Fruit fly (Drosophila melanogaster): ENCODE measurements around the gene CG46462.
A peak's percentile ranks its signal among the peaks of the same experiment; 100 is the strongest.

Gene CG46462

DNA sequence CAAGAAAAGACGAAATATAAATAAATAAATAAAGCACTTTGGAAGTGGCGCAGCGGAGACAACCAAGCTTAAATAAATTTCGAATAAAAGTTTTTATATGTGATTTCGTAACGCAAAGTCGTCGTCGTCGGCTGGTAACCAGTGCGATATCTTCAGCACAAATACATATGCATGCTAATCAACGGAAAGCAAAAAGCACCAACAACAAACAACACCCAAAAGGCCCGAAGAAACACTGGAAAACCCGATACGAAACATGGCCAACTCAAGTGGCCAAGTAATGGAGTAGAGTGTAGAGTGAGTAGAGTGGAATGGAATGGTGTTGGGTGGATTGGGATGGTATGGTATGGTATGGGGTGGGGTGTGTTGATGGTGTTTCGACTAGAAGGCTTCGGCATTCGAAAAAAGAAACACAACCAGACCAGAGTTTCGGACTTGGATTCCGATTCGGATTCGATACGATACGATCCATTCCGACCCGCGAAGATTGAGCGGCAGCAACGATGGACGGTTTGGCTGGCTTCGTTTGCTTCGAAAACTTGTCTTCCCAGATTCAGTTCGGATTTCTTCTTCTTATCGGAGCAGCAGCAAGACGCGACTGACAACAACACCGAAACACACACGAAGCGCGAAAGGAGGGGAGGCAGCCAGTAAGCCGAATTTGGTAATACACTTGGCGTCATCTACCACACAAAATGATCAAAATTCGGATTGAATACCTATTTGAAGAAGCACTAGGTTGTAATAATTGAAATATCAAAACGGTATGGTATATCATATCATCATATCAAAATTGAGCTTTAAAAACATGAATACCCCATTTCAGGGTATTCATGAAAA is 28.7 kb upstream of the CG46462 start:
- TF ChIP-seq bab1 (GFP tag; optimal IDR thresholded peaks at IDR 0.05) (peak; percentile 54), CG7045 (GFP tag; optimal IDR thresholded peaks at IDR 0.05) (peak; percentile 11), CG7101 (tag; optimal IDR thresholded peaks at IDR 0.05) (peak; percentile 56), Hr96 (GFP tag; optimal IDR thresholded peaks at IDR 0.05) (no peak), Clk (GFP tag; optimal IDR thresholded peaks at IDR 0.05) (no peak), Crg-1 (GFP tag; optimal IDR thresholded peaks at IDR 0.05) (no peak), CG12768 (GFP tag; optimal IDR thresholded peaks at IDR 0.05) (peak; percentile 4), CG33017 (tag; optimal IDR thresholded peaks at IDR 0.05) (peak; percentile 40)

- TF ChIP-seq kay (GFP tag; ENCODE audit: borderline replicate concordance) = peak; percentile 76
- no peak for TF ChIP-seq bab1 (GFP tag; optimal IDR thresholded peaks at IDR 0.05)
Measured at dm6 chr3L:19903400-19903846, 28.1 kb upstream of the CG46462 start.

DNA sequence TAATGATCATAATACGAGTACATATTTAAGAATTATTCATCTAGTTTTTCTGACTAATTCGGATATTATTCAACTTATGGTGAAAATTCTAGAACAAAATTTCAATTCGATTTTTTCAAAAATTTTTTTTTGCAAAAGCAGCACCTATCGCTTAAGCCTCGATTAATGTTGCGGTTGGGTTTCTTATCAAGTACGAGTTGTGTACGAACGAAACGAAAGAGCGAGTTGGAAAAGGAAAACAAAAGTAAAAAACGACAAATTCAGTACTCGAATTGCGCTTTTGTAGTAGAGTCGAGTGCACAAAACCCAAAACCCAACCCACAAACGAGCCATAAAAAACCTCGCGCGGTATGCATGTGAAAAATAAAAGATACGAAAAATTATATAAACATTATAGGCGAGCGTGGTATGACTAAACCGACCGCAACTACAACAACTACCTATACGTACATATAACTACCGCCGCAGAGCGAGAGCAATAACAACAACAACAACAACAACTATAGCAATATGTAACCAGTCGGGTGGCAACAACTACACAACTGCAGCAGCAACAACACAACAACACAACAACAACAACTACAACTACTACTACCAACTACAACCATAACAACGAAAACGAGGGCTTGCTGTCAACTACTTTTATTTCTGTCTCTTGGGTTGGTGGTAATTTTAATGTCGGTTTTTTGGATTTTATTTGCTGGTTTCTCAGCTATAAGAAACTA is 26.9 kb upstream of the CG46462 start:
- TF ChIP-seq cic (GFP tag; optimal IDR thresholded peaks at IDR 0.05) (peak; percentile 44), Crg-1 (GFP tag; optimal IDR thresholded peaks at IDR 0.05) (no peak), CG14711 (tag; optimal IDR thresholded peaks at IDR 0.05) (no peak), CG11617 (GFP tag; optimal IDR thresholded peaks at IDR 0.05) (no peak), CG12768 (GFP tag; optimal IDR thresholded peaks at IDR 0.05) (peak; percentile 49), tj (GFP tag; optimal IDR thresholded peaks at IDR 0.05) (peak; percentile 57), kay (GFP tag; ENCODE audit: borderline replicate concordance) (peak; percentile 85)

DNA sequence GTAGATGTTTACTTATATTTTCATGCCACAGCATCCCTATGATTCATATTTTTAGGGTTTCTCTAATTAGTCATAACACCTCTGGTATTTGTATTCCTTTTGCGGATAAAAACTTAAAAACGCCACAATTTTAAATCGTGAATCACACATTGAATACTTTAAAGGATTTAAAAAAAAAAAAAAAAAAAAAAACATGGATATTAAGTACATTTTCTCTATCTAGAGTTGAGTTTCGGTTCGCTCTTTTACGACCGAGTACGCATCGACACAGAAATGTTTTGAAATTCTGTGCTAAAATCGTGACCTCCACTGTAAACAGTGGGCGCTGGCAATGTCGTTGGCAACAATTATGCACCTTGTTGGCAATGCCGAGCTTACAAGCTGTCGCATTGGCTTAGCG is 26.1 kb upstream of the CG46462 start:
- TF ChIP-seq bab1 (GFP tag; optimal IDR thresholded peaks at IDR 0.05) (no peak), CG7045 (GFP tag; optimal IDR thresholded peaks at IDR 0.05) (no peak), CG33017 (tag; optimal IDR thresholded peaks at IDR 0.05) (no peak), cnc (optimal IDR thresholded peaks at IDR 0.05) (no peak), CG12768 (GFP tag; optimal IDR thresholded peaks at IDR 0.05) (no peak), Mnt (GFP tag; optimal IDR thresholded peaks at IDR 0.05) (no peak), ovo (GFP tag; optimal IDR thresholded peaks at IDR 0.05) (no peak), Hr96 (GFP tag; optimal IDR thresholded peaks at IDR 0.05) (peak; percentile 24), CG11617 (GFP tag; optimal IDR thresholded peaks at IDR 0.05) (peak; percentile 21), kay (GFP tag; ENCODE audit: borderline replicate concordance) (peak; percentile 92)

- TF ChIP-seq CG14711 (tag; optimal IDR thresholded peaks at IDR 0.05) = peak; percentile 61
- TF ChIP-seq Hr96 (GFP tag; optimal IDR thresholded peaks at IDR 0.05) = no peak
- TF ChIP-seq tj (GFP tag; optimal IDR thresholded peaks at IDR 0.05) = peak; percentile 91
- no peak for TF ChIP-seq CG33017 (tag; optimal IDR thresholded peaks at IDR 0.05)
- TF ChIP-seq toe (GFP tag; optimal IDR thresholded peaks at IDR 0.05) = no peak
- no peak for TF ChIP-seq bab1 (GFP tag; optimal IDR thresholded peaks at IDR 0.05)
- TF ChIP-seq kay (GFP tag; ENCODE audit: borderline replicate concordance) = peak; percentile 92
- TF ChIP-seq CG5204 (GFP tag; optimal IDR thresholded peaks at IDR 0.05) = no peak
- no peak for TF ChIP-seq CG1620 (GFP tag; optimal IDR thresholded peaks at IDR 0.05)
- TF ChIP-seq CG7045 (GFP tag; optimal IDR thresholded peaks at IDR 0.05) = no peak
- no peak for TF ChIP-seq cic (GFP tag; optimal IDR thresholded peaks at IDR 0.05)
Measured at dm6 chr3L:19906148-19906752, 25.2 kb upstream of the CG46462 start.

DNA sequence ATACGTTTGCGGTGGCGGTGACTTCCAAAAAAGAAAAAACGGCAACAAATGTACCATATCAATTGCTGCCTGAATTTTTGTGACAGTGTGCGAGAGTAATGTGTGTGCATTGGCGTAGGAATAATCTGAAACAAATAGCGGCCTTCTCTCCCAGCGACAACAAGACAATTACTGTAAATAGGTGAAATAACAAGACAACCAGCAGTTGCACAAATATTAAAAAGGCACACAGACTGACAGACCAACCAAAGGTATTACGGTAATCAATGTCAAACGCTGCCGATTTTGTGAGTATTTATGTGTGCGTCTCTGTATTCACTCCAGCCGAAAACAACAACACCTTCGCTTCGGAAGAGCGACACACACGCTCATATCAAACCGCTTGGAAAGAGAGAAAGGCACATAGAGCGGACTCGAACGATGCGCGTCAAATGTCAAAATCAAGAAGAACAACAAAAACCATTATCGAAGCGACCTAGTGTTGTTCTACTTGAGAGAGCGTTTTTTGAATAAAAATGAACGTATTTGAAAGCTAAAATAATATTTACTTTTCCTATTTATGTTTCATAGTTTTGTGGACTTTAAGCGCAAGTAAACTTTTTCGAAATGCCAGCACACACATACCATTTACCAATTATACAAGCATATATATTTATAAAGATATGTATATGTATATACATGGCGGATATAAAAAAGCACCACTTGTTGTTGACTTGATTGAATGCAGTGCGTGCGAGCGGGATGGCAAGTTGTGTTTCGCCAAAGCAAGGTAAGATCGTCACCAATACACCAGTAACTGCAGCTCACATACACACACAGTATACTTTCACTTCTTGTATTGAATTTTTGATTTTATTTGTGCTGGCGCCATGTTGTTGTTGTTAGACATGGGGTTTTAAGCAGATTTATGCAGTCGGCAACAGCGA is 24.4 kb upstream of the CG46462 start:
- TF ChIP-seq pad (GFP tag; optimal IDR thresholded peaks at IDR 0.05) (peak; percentile 86), ovo (GFP tag; optimal IDR thresholded peaks at IDR 0.05) (peak; percentile 83), Mnt (GFP tag; optimal IDR thresholded peaks at IDR 0.05) (peak; percentile 24), CG1620 (GFP tag; optimal IDR thresholded peaks at IDR 0.05) (no peak), cic (GFP tag; optimal IDR thresholded peaks at IDR 0.05) (peak; percentile 86), CG5204 (GFP tag; optimal IDR thresholded peaks at IDR 0.05) (no peak), kay (GFP tag; ENCODE audit: borderline replicate concordance) (no peak), CG11617 (GFP tag; optimal IDR thresholded peaks at IDR 0.05) (no peak), cnc (optimal IDR thresholded peaks at IDR 0.05) (no peak), CG7101 (tag; optimal IDR thresholded peaks at IDR 0.05) (peak; percentile 7), Hr96 (GFP tag; optimal IDR thresholded peaks at IDR 0.05) (no peak), CG7045 (GFP tag; optimal IDR thresholded peaks at IDR 0.05) (no peak), tj (GFP tag; optimal IDR thresholded peaks at IDR 0.05) (no peak), Crg-1 (GFP tag; optimal IDR thresholded peaks at IDR 0.05) (peak; percentile 62), CG12768 (GFP tag; optimal IDR thresholded peaks at IDR 0.05) (peak; percentile 31), Clk (GFP tag; optimal IDR thresholded peaks at IDR 0.05) (peak; percentile 7)
